Fruit fly (Drosophila melanogaster) whole organism, prepupa: ENCODE measurements around the gene BthD.

ENCODE experiments used
- Blimp-1 ChIP-seq: fragments of 200-800 bp; sonication (Bioruptor generic); optimal IDR thresholded peaks from 3 replicates; lab custom pipeline; 2017; ENCODE audit warnings: missing biosample characterization, missing genetic modification characterization, mild to moderate bottlenecking, moderate library complexity, missing genetic modification reagents
- CG10631 ChIP-seq: fragments of 200-800 bp; sonication (Bioruptor generic); optimal IDR thresholded peaks from 2 replicates; lab custom pipeline; 2016; ENCODE audit warnings: missing biosample characterization, missing genetic modification characterization
- CG10669 ChIP-seq: fragments of 200-800 bp; sonication (Bioruptor generic); optimal IDR thresholded peaks from 3 replicates; lab custom pipeline; 2018; ENCODE audit warnings: missing biosample characterization, mild to moderate bottlenecking, missing genetic modification characterization, moderate library complexity
- CG11294 ChIP-seq: fragments of 200-800 bp; sonication (Bioruptor generic); IDR thresholded peaks from 2 replicates; pipeline ENCODE4 v1.3.6; 2022; ENCODE audit warnings: missing biosample characterization, missing genetic modification characterization
- CG11762 ChIP-seq: fragments of 200-800 bp; sonication (Bioruptor generic); optimal IDR thresholded peaks from 3 replicates; lab custom pipeline; 2016; ENCODE audit warnings: missing biosample characterization, missing genetic modification characterization; ENCODE audit not compliant: insufficient read depth
- CG16779 ChIP-seq: fragments of 200-800 bp; sonication (Bioruptor generic); optimal IDR thresholded peaks from 3 replicates; lab custom pipeline; 2017; ENCODE audit warnings: missing biosample characterization, mild to moderate bottlenecking, missing genetic modification characterization
- CG3032 ChIP-seq: fragments of 200-800 bp; optimal IDR thresholded peaks from 2 replicates; lab custom pipeline; 2019; ENCODE audit warnings: missing biosample characterization, mild to moderate bottlenecking, missing genetic modification characterization, moderate library complexity
- CG34406 ChIP-seq: fragments of 200-800 bp; sonication (Bioruptor generic); optimal IDR thresholded peaks from 3 replicates; lab custom pipeline; 2016; ENCODE audit warnings: missing biosample characterization, missing genetic modification characterization
- CG4318 ChIP-seq: fragments of 200-800 bp; sonication (Bioruptor generic); optimal IDR thresholded peaks from 3 replicates; lab custom pipeline; 2017; ENCODE audit warnings: missing biosample characterization, mild to moderate bottlenecking, missing genetic modification characterization
- CG6163 ChIP-seq: fragments of 200-800 bp; sonication (Bioruptor generic); IDR thresholded peaks from 3 replicates; pipeline ENCODE4 v1.3.6; 2022; ENCODE audit warnings: missing biosample characterization, missing genetic modification characterization
- CG6276 ChIP-seq: fragments of 200-800 bp; sonication (Bioruptor generic); optimal IDR thresholded peaks from 2 replicates; lab custom pipeline; 2017; ENCODE audit warnings: missing biosample characterization, mild to moderate bottlenecking, missing genetic modification characterization
- CG6792 ChIP-seq: fragments of 200-800 bp; sonication (Bioruptor generic); optimal IDR thresholded peaks from 3 replicates; lab custom pipeline; 2016; ENCODE audit warnings: missing biosample characterization, missing genetic modification characterization
- CG6808 ChIP-seq: fragments of 200-800 bp; sonication (Bioruptor generic); optimal IDR thresholded peaks from 3 replicates; lab custom pipeline; 2017; ENCODE audit warnings: missing biosample characterization, missing genetic modification characterization, mild to moderate bottlenecking, moderate library complexity, missing genetic modification reagents
- CG6854 ChIP-seq: fragments of 200-800 bp; sonication (Bioruptor generic); optimal IDR thresholded peaks from 2 replicates; lab custom pipeline; 2017; ENCODE audit warnings: missing biosample characterization, mild to moderate bottlenecking, missing genetic modification characterization
- CG8119 ChIP-seq: fragments of 200-800 bp; sonication (Bioruptor generic); IDR thresholded peaks from 3 replicates; pipeline ENCODE4 v1.3.6; 2022; ENCODE audit warnings: missing biosample characterization, missing genetic modification characterization
- CG8319 ChIP-seq: fragments of 200-800 bp; sonication (Bioruptor generic); optimal IDR thresholded peaks from 3 replicates; lab custom pipeline; 2016; ENCODE audit warnings: missing biosample characterization, missing genetic modification characterization
- CG8632 ChIP-seq: fragments of 200-800 bp; sonication (Bioruptor generic); optimal IDR thresholded peaks from 3 replicates; lab custom pipeline; 2016; ENCODE audit warnings: missing biosample characterization, missing genetic modification characterization
- Eip75B ChIP-seq: fragments of 200-800 bp; sonication (Bioruptor generic); optimal IDR thresholded peaks from 3 replicates; lab custom pipeline; 2016; ENCODE audit warnings: missing biosample characterization, missing genetic modification characterization
- Ets21C ChIP-seq: fragments of 200-800 bp; sonication (Bioruptor generic); optimal IDR thresholded peaks from 3 replicates; lab custom pipeline; 2016; ENCODE audit warnings: missing biosample characterization, missing genetic modification characterization
- Ets96B ChIP-seq: fragments of 200-800 bp; optimal IDR thresholded peaks from 2 replicates; lab custom pipeline; 2019; ENCODE audit warnings: missing biosample characterization, mild to moderate bottlenecking, missing genetic modification characterization, moderate library complexity
- Hr38 ChIP-seq: sonication (Bioruptor generic); optimal IDR thresholded peaks from 2 replicates; lab custom pipeline; 2016; ENCODE audit warnings: missing biosample characterization, missing genetic modification characterization
- Hr39 ChIP-seq: fragments of 200-800 bp; sonication (Bioruptor generic); optimal IDR thresholded peaks from 2 replicates; lab custom pipeline; 2016; ENCODE audit warnings: missing biosample characterization, missing genetic modification characterization
- Hr4 ChIP-seq: fragments of 200-800 bp; sonication (Bioruptor generic); optimal IDR thresholded peaks from 3 replicates; lab custom pipeline; 2016; ENCODE audit warnings: missing biosample characterization, missing genetic modification characterization
- Lpt ChIP-seq: fragments of 200-800 bp; sonication (Bioruptor generic); optimal IDR thresholded peaks from 3 replicates; lab custom pipeline; 2016; ENCODE audit warnings: missing biosample characterization, missing genetic modification characterization
- Met ChIP-seq: fragments of 200-800 bp; sonication (Bioruptor generic); optimal IDR thresholded peaks from 3 replicates; lab custom pipeline; 2016; ENCODE audit warnings: missing biosample characterization, missing genetic modification characterization
- Sox15 ChIP-seq: fragments of 200-800 bp; sonication (Bioruptor generic); optimal IDR thresholded peaks from 3 replicates; lab custom pipeline; 2016; ENCODE audit warnings: missing biosample characterization, missing genetic modification characterization
- achi ChIP-seq: fragments of 200-800 bp; sonication (Bioruptor generic); optimal IDR thresholded peaks from 3 replicates; lab custom pipeline; 2016; ENCODE audit warnings: missing biosample characterization, missing genetic modification characterization
- acj6 ChIP-seq: fragments of 200-800 bp; sonication (Bioruptor generic); optimal IDR thresholded peaks from 3 replicates; lab custom pipeline; 2016; ENCODE audit warnings: missing biosample characterization, missing genetic modification characterization
- cyc ChIP-seq: fragments of 200-800 bp; sonication (Bioruptor generic); optimal IDR thresholded peaks from 3 replicates; lab custom pipeline; 2016; ENCODE audit warnings: missing biosample characterization, missing genetic modification characterization
- dac ChIP-seq: fragments of 200-800 bp; sonication (Bioruptor generic); optimal IDR thresholded peaks from 2 replicates; lab custom pipeline; 2017; ENCODE audit warnings: missing biosample characterization, mild to moderate bottlenecking, missing genetic modification characterization
- fd85E ChIP-seq: fragments of 200-800 bp; sonication (Bioruptor generic); optimal IDR thresholded peaks from 3 replicates; lab custom pipeline; 2016; ENCODE audit warnings: missing biosample characterization, missing genetic modification characterization
- fkh ChIP-seq: fragments of 200-800 bp; sonication (Bioruptor generic); optimal IDR thresholded peaks from 3 replicates; lab custom pipeline; 2017; ENCODE audit warnings: missing biosample characterization, mild to moderate bottlenecking, missing genetic modification characterization, moderate library complexity
- lz ChIP-seq: fragments of 200-800 bp; sonication (Bioruptor generic); optimal IDR thresholded peaks from 3 replicates; lab custom pipeline; 2016; ENCODE audit warnings: missing biosample characterization, missing genetic modification characterization
- net ChIP-seq: fragments of 200-800 bp; sonication (Bioruptor generic); optimal IDR thresholded peaks from 3 replicates; lab custom pipeline; 2016; ENCODE audit warnings: missing biosample characterization, missing genetic modification characterization
- pdm3 ChIP-seq: fragments of 200-800 bp; sonication (Bioruptor generic); optimal IDR thresholded peaks from 3 replicates; lab custom pipeline; 2016; ENCODE audit warnings: missing biosample characterization, missing genetic modification characterization
- salr ChIP-seq, 2 experiments: fragments of 200-800 bp; sonication (Bioruptor generic); optimal IDR thresholded peaks; 3 replicates each; lab custom pipeline; 2016 to 2018; ENCODE audit warnings: missing biosample characterization in 2 of 2, missing genetic modification characterization in 2 of 2, mild to moderate bottlenecking in 1 of 2
- ss ChIP-seq, 2 experiments: fragments of 200-800 bp; sonication (Bioruptor generic); optimal IDR thresholded peaks; 2 replicates in 1 of 2; 3 replicates in 1 of 2; lab custom pipeline; 2017 to 2018; ENCODE audit warnings: mild to moderate bottlenecking in 2 of 2, missing biosample characterization in 2 of 2, missing genetic modification characterization in 2 of 2, moderate library complexity in 1 of 2
- svp ChIP-seq: fragments of 200-800 bp; sonication (Bioruptor generic); peaks from one replicate; lab custom pipeline; 2016; ENCODE audit warnings: missing biosample characterization, missing genetic modification characterization
- vri ChIP-seq: fragments of 200-800 bp; sonication (Bioruptor generic); optimal IDR thresholded peaks from 3 replicates; lab custom pipeline; 2016; ENCODE audit warnings: missing biosample characterization, mild to moderate bottlenecking, missing genetic modification characterization

The BthD gene

dm6 chrX:13644696-13645393 is 32.9 kb downstream of the BthD start (continued):
- peak; percentile 4 for TF ChIP-seq CG8319 (GFP tag; lab: Kevin White, UChicago)
- peak; percentile 8 for TF ChIP-seq pdm3 (GFP tag; lab: Kevin White, UChicago)
- TF ChIP-seq CG6808 (GFP tag; lab: Kevin White, UChicago) = peak; percentile 83
- TF ChIP-seq Lpt (GFP tag; lab: Kevin White, UChicago) = peak; percentile 0
- TF ChIP-seq Blimp-1 (GFP tag; lab: Kevin White, UChicago) = no peak
- peak; percentile 44 for TF ChIP-seq net
- TF ChIP-seq CG11762 (GFP tag; lab: Kevin White, UChicago) = no peak
- no peak for TF ChIP-seq dac
- TF ChIP-seq Eip75B (GFP tag; lab: Kevin White, UChicago) = peak; percentile 35
- TF ChIP-seq Hr4 (GFP tag; lab: Kevin White, UChicago) = no peak
- no peak for TF ChIP-seq CG4318 (GFP tag; lab: Kevin White, UChicago)
- TF ChIP-seq CG11294 (GFP tag; lab: Robert Waterston, UW) = no peak
- TF ChIP-seq ss (GFP tag; optimal IDR thresholded peaks at IDR 0.05; lab: Kevin White, UChicago) = peak; percentile 87 to 89
- TF ChIP-seq lz (GFP tag; lab: Kevin White, UChicago) = no peak
- TF ChIP-seq vri (GFP tag; lab: Kevin White, UChicago) = no peak
- TF ChIP-seq CG6854 (GFP tag; lab: Kevin White, UChicago) = peak; percentile 81
- no peak for TF ChIP-seq Hr38
- TF ChIP-seq Sox15 (GFP tag; lab: Kevin White, UChicago) = no peak
- peak; percentile 15 for TF ChIP-seq CG3032 (tag; lab: Kevin White, UChicago)
- TF ChIP-seq fkh (GFP tag; lab: Kevin White, UChicago) = peak; percentile 51

- TF ChIP-seq achi (GFP tag; lab: Kevin White, UChicago) (no peak), svp (GFP tag; lab: Kevin White, UChicago) (no peak), CG8319 (GFP tag; lab: Kevin White, UChicago) (no peak), net (no peak), Met (GFP tag; lab: Kevin White, UChicago) (no peak), CG3032 (tag; lab: Kevin White, UChicago) (no peak), Ets96B (tag; lab: Kevin White, UChicago) (no peak), fd85E (GFP tag; lab: Kevin White, UChicago) (no peak), CG10669 (GFP tag; lab: Kevin White, UChicago) (no peak), CG6792 (GFP tag; lab: Kevin White, UChicago) (no peak), CG6854 (GFP tag; lab: Kevin White, UChicago) (no peak), CG34406 (GFP tag; lab: Kevin White, UChicago) (no peak), Ets21C (GFP tag; lab: Kevin White, UChicago) (no peak), CG16779 (tag; lab: Kevin White, UChicago) (no peak), vri (GFP tag; lab: Kevin White, UChicago) (no peak), CG8119 (GFP tag; lab: Robert Waterston, UW) (no peak)
These were observed 34.2 kb downstream of the BthD start for dm6 chrX:13646175-13646574.

- TF ChIP-seq CG10631 (GFP tag; lab: Kevin White, UChicago) (no peak), CG11762 (GFP tag; lab: Kevin White, UChicago) (no peak), svp (GFP tag; lab: Kevin White, UChicago) (peak; percentile 60), Hr39 (GFP tag; lab: Kevin White, UChicago) (no peak), CG8632 (GFP tag; lab: Kevin White, UChicago) (no peak), CG6163 (GFP tag; lab: Robert Waterston, UW) (no peak), acj6 (GFP tag; lab: Kevin White, UChicago) (no peak), Lpt (GFP tag; lab: Kevin White, UChicago) (no peak), cyc (GFP tag; lab: Kevin White, UChicago) (no peak), CG16779 (tag; lab: Kevin White, UChicago) (no peak), Blimp-1 (GFP tag; lab: Kevin White, UChicago) (no peak), fd85E (GFP tag; lab: Kevin White, UChicago) (no peak), dac (no peak), CG6276 (peak; percentile 51), Eip75B (GFP tag; lab: Kevin White, UChicago) (no peak), CG4318 (GFP tag; lab: Kevin White, UChicago) (no peak), salr (GFP tag; optimal IDR thresholded peaks at IDR 0.05; lab: Kevin White, UChicago) (no peak)
- TF ChIP-seq, all 60 proteins: peak for 2
These were observed 36.9 kb downstream of the BthD start for dm6 chrX:13648819-13649218.
